Fruit fly (Drosophila melanogaster) whole organism, embryonic: Measurements from ENCODE around the gene CG17109.

ENCODE experiments used
- Antp ChIP-seq: fragments of 200-800 bp; sonication (Bioruptor generic); optimal IDR thresholded peaks from 3 replicates; lab custom pipeline; 2016; ENCODE audit warnings: missing biosample characterization, missing genetic modification characterization
- Atf-2 ChIP-seq: fragments of 200-800 bp; sonication (Bioruptor generic); optimal IDR thresholded peaks from 2 replicates; lab custom pipeline; 2016; ENCODE audit warnings: missing biosample characterization, missing genetic modification characterization
- B-H2 ChIP-seq: fragments of 200-800 bp; sonication (Bioruptor generic); optimal IDR thresholded peaks from 2 replicates; lab custom pipeline; 2018; ENCODE audit warnings: missing biosample characterization, mild to moderate bottlenecking, missing genetic modification characterization
- Blimp-1 ChIP-seq: fragments of 200-800 bp; sonication (Bioruptor generic); optimal IDR thresholded peaks from 3 replicates; lab custom pipeline; 2018; ENCODE audit warnings: missing biosample characterization, missing genetic modification characterization, mild to moderate bottlenecking, moderate library complexity, missing genetic modification reagents
- CG12219 ChIP-seq: fragments of 200-800 bp; sonication (Bioruptor generic); optimal IDR thresholded peaks from 3 replicates; lab custom pipeline; 2018; ENCODE audit warnings: missing biosample characterization, mild to moderate bottlenecking, missing genetic modification characterization
- CG12391 ChIP-seq: fragments of 200-800 bp; sonication (Bioruptor generic); optimal IDR thresholded peaks from 3 replicates; lab custom pipeline; 2018; ENCODE audit warnings: missing biosample characterization, mild to moderate bottlenecking, missing genetic modification characterization, moderate library complexity
- CG12769 ChIP-seq: fragments of 200-800 bp; sonication (Bioruptor generic); optimal IDR thresholded peaks from 2 replicates; lab custom pipeline; 2019; ENCODE audit warnings: missing biosample characterization, mild to moderate bottlenecking, missing genetic modification characterization, moderate library complexity
- CG13775 ChIP-seq: fragments of 200-800 bp; sonication (Bioruptor generic); optimal IDR thresholded peaks from 3 replicates; lab custom pipeline; 2017; ENCODE audit warnings: missing biosample characterization, mild to moderate bottlenecking, missing genetic modification characterization
- CG13894 ChIP-seq: fragments of 200-800 bp; sonication (Bioruptor generic); optimal IDR thresholded peaks from 3 replicates; lab custom pipeline; 2018; ENCODE audit warnings: missing biosample characterization, mild to moderate bottlenecking, missing genetic modification characterization, moderate library complexity
- CG16815 ChIP-seq: fragments of 200-800 bp; sonication (Bioruptor generic); optimal IDR thresholded peaks from 3 replicates; lab custom pipeline; 2017; ENCODE audit warnings: missing biosample characterization, mild to moderate bottlenecking, missing genetic modification characterization
- CG17328 ChIP-seq: fragments of 200-800 bp; sonication (Bioruptor generic); IDR thresholded peaks from 2 replicates; pipeline ENCODE4 v1.3.6; 2022; ENCODE audit warnings: missing biosample characterization, missing genetic modification characterization
- CG2678 ChIP-seq: fragments of 200-800 bp; sonication (Bioruptor generic); optimal IDR thresholded peaks from 3 replicates; lab custom pipeline; 2019; ENCODE audit warnings: missing biosample characterization, mild to moderate bottlenecking, missing genetic modification characterization, moderate library complexity
- CG2889 ChIP-seq: fragments of 200-800 bp; sonication (Bioruptor generic); IDR thresholded peaks from 3 replicates; pipeline ENCODE4 v1.3.6; 2022; ENCODE audit warnings: missing biosample characterization, missing genetic modification characterization
- CG3281 ChIP-seq: fragments of 200-800 bp; sonication (Bioruptor generic); optimal IDR thresholded peaks from 3 replicates; lab custom pipeline; 2017; ENCODE audit warnings: missing biosample characterization, mild to moderate bottlenecking, missing genetic modification characterization
- CG33557 ChIP-seq: fragments of 200-800 bp; sonication (Bioruptor generic); optimal IDR thresholded peaks from 2 replicates; lab custom pipeline; 2019; ENCODE audit warnings: missing biosample characterization, mild to moderate bottlenecking, missing genetic modification characterization, moderate library complexity
- CG3838 ChIP-seq: fragments of 200-800 bp; sonication (Bioruptor generic); optimal IDR thresholded peaks from 3 replicates; lab custom pipeline; 2016; ENCODE audit warnings: missing biosample characterization, missing genetic modification characterization
- CG4424 ChIP-seq: fragments of 200-800 bp; sonication (Bioruptor generic); optimal IDR thresholded peaks from 3 replicates; lab custom pipeline; 2016; ENCODE audit warnings: missing biosample characterization, missing genetic modification characterization
- CG6254 ChIP-seq: fragments of 200-800 bp; sonication (Bioruptor generic); optimal IDR thresholded peaks from 3 replicates; lab custom pipeline; 2017; ENCODE audit warnings: mild to moderate bottlenecking, missing biosample characterization, missing genetic modification reagents, missing genetic modification characterization
- CG7987 ChIP-seq: fragments of 200-800 bp; sonication (Bioruptor generic); optimal IDR thresholded peaks from 2 replicates; lab custom pipeline; 2018; ENCODE audit warnings: missing biosample characterization, mild to moderate bottlenecking, missing genetic modification characterization, moderate library complexity
- CG8359 ChIP-seq: fragments of 200-800 bp; sonication (Bioruptor generic); optimal IDR thresholded peaks from 2 replicates; lab custom pipeline; 2017; ENCODE audit warnings: missing biosample characterization, mild to moderate bottlenecking, missing genetic modification characterization, borderline replicate concordance
- Deaf1 ChIP-seq: fragments of 200-800 bp; optimal IDR thresholded peaks from 3 replicates; lab custom pipeline; 2019; ENCODE audit warnings: missing biosample characterization, mild to moderate bottlenecking, missing genetic modification characterization, moderate library complexity
- Dref ChIP-seq: fragments of 200-800 bp; sonication (Bioruptor generic); IDR thresholded peaks from 2 replicates; pipeline ENCODE4 v1.3.6; 2022; ENCODE audit warnings: missing biosample characterization, missing genetic modification characterization
- GATAe ChIP-seq: fragments of 200-800 bp; sonication (Bioruptor generic); conservative IDR thresholded peaks from 2 replicates; pipeline ENCODE4 v1.3.6; 2022; ENCODE audit warnings: missing biosample characterization, missing genetic modification characterization
- Lhr ChIP-seq: fragments of 200-800 bp; sonication (Bioruptor generic); optimal IDR thresholded peaks from 3 replicates; lab custom pipeline; 2017; ENCODE audit warnings: mild to moderate bottlenecking, missing biosample characterization, missing genetic modification reagents, missing genetic modification characterization
- Med ChIP-seq: fragments of 200-800 bp; sonication (Bioruptor generic); peaks from one replicate; lab custom pipeline; 2016; ENCODE audit warnings: missing biosample characterization, missing genetic modification characterization, mild to moderate bottlenecking, inconsistent platforms, moderate library complexity
- TFAM ChIP-seq: fragments of 200-800 bp; sonication (Bioruptor generic); optimal IDR thresholded peaks from 2 replicates; lab custom pipeline; 2017; ENCODE audit warnings: missing biosample characterization, missing genetic modification characterization, inconsistent platforms
- ac ChIP-seq: fragments of 200-800 bp; sonication (Bioruptor generic); optimal IDR thresholded peaks from 3 replicates; lab custom pipeline; 2017; ENCODE audit warnings: missing biosample characterization, mild to moderate bottlenecking, missing genetic modification characterization
- danr ChIP-seq: fragments of 200-800 bp; sonication (Bioruptor generic); IDR thresholded peaks from 2 replicates; pipeline ENCODE4 v1.3.6; 2022; ENCODE audit warnings: missing biosample characterization, missing genetic modification characterization
- exex ChIP-seq: fragments of 200-800 bp; sonication (Bioruptor generic); optimal IDR thresholded peaks from 4 replicates; lab custom pipeline; 2018; ENCODE audit warnings: missing biosample characterization, mild to moderate bottlenecking, missing genetic modification characterization, moderate library complexity
- gcm2 ChIP-seq: fragments of 200-800 bp; sonication (Bioruptor generic); optimal IDR thresholded peaks from 2 replicates; lab custom pipeline; 2016; ENCODE audit warnings: missing biosample characterization, missing genetic modification characterization
- grn ChIP-seq: fragments of 200-800 bp; sonication (Bioruptor generic); optimal IDR thresholded peaks from 3 replicates; lab custom pipeline; 2017; ENCODE audit warnings: missing biosample characterization, missing genetic modification characterization
- gt ChIP-seq: fragments of 200-800 bp; sonication (Bioruptor generic); IDR thresholded peaks from 2 replicates; pipeline ENCODE4 v1.3.6; 2022; ENCODE audit warnings: missing biosample characterization, missing genetic modification characterization
- ind ChIP-seq: fragments of 200-800 bp; sonication (Bioruptor generic); optimal IDR thresholded peaks from 3 replicates; lab custom pipeline; 2016; ENCODE audit warnings: missing biosample characterization, missing genetic modification characterization
- insv ChIP-seq, 2 experiments: fragments of 200-800 bp; sonication (Bioruptor generic); optimal IDR thresholded peaks; 3 replicates each; lab custom pipeline; 2016 to 2018; ENCODE audit warnings: missing biosample characterization in 2 of 2, missing genetic modification characterization in 2 of 2
- jing ChIP-seq: fragments of 200-800 bp; sonication (Bioruptor generic); optimal IDR thresholded peaks from 2 replicates; lab custom pipeline; 2018; ENCODE audit warnings: missing biosample characterization, mild to moderate bottlenecking, missing genetic modification characterization
- kay ChIP-seq: fragments of 200-800 bp; sonication (Bioruptor generic); optimal IDR thresholded peaks from 2 replicates; lab custom pipeline; 2016; ENCODE audit warnings: missing biosample characterization, missing genetic modification characterization
- lola ChIP-seq, 3 experiments: fragments of >200 bp in 2 of 3; fragments of 200-800 bp in 1 of 3; sonication (Bioruptor generic) in 1 of 3; optimal IDR thresholded peaks; 2 replicates each; lab custom pipeline; 2017 to 2019; ENCODE audit warnings: missing biosample characterization in 3 of 3, missing genetic modification characterization in 3 of 3, mild to moderate bottlenecking in 1 of 3, moderate library complexity in 1 of 3
- oc ChIP-seq: fragments of 200-800 bp; sonication (Bioruptor generic); optimal IDR thresholded peaks from 2 replicates; lab custom pipeline; 2018; ENCODE audit warnings: missing biosample characterization, mild to moderate bottlenecking, missing genetic modification characterization, moderate library complexity
- pita ChIP-seq: fragments of 200-800 bp; sonication (Bioruptor generic); optimal IDR thresholded peaks from 2 replicates; lab custom pipeline; 2017; ENCODE audit warnings: missing biosample characterization, mild to moderate bottlenecking, missing genetic modification characterization
- prd ChIP-seq, 3 experiments: fragments of >200 bp in 2 of 3; fragments of 200-800 bp in 1 of 3; sonication (Bioruptor generic) in 1 of 3; optimal IDR thresholded peaks in 2 of 3; IDR thresholded peaks in 1 of 3; 2 replicates in 2 of 3; 3 replicates in 1 of 3; pipeline versions ENCODE4 v1.3.6 to Lab custom; 2017 to 2022; ENCODE audit warnings: missing biosample characterization in 1 of 3, missing genetic modification characterization in 1 of 3
- sens-2 ChIP-seq: fragments of 200-800 bp; sonication (Bioruptor generic); IDR thresholded peaks from 2 replicates; pipeline ENCODE4 v1.3.6; 2022; ENCODE audit warnings: missing biosample characterization, missing genetic modification characterization
- slp2 ChIP-seq: fragments of 200-800 bp; sonication (Bioruptor generic); optimal IDR thresholded peaks from 2 replicates; lab custom pipeline; 2016; ENCODE audit warnings: missing biosample characterization, missing genetic modification characterization
- sr ChIP-seq: fragments of 200-800 bp; sonication (Bioruptor generic); IDR thresholded peaks from 3 replicates; pipeline ENCODE4 v1.3.6; 2022; ENCODE audit warnings: missing biosample characterization, missing genetic modification characterization
- sug ChIP-seq: fragments of 200-800 bp; optimal IDR thresholded peaks from 2 replicates; lab custom pipeline; 2019; ENCODE audit warnings: missing biosample characterization, mild to moderate bottlenecking, missing genetic modification characterization, moderate library complexity
- tio ChIP-seq: fragments of 200-800 bp; sonication (Bioruptor generic); optimal IDR thresholded peaks from 2 replicates; lab custom pipeline; 2017; ENCODE audit warnings: missing biosample characterization, missing genetic modification characterization, inconsistent platforms
- ttk ChIP-seq: fragments of 200-800 bp; sonication (Bioruptor generic); IDR thresholded peaks from 2 replicates; pipeline ENCODE4 v2.1.2; 2022; ENCODE audit warnings: missing biosample characterization, missing genetic modification characterization
- unpg ChIP-seq: fragments of 200-800 bp; sonication (Bioruptor generic); optimal IDR thresholded peaks from 3 replicates; lab custom pipeline; 2018; ENCODE audit warnings: missing biosample characterization, mild to moderate bottlenecking, missing genetic modification characterization, moderate library complexity
- vvl ChIP-seq: fragments of 200-800 bp; sonication (Bioruptor generic); IDR thresholded peaks from 2 replicates; pipeline ENCODE4 v1.3.6; 2022; ENCODE audit warnings: missing biosample characterization, missing genetic modification characterization
- z ChIP-seq: fragments of 200-800 bp; sonication (Bioruptor generic); IDR thresholded peaks from 3 replicates; pipeline ENCODE4 v1.3.6; 2022; ENCODE audit warnings: missing biosample characterization, missing genetic modification characterization

CG17109 gene

DNA sequence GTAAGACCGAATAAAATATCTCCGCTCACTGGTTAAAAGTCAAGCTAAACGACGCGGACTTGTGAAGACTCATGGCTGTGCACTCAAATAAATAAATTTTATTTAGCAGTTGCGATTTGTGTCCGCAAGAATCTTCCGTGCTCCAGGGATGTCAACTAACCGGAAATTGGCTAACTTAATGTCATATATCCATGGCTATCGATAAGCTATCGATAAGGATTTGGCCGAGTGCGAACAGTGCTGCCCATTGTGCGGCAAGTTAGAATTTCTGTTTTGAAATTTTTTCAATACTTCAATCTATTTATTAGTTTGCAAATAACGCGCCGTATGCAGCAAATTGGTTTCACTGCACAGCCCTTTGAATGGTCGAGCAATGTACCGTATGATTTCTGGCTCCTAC, 41.6 kb upstream of the CG17109 start, which contains the start of gene p53 (continued):
- TF ChIP-seq pita (no peak), CG16815 (GFP tag; lab: Kevin White, UChicago) (peak; percentile 19), gt (GFP tag; lab: Robert Waterston, UW) (no peak), lola (GFP tag; optimal IDR thresholded peaks at IDR 0.05; lab: Kevin White, UChicago) (peak in 1 of 3 experiments; percentile 45), CG8359 (GFP tag; lab: Kevin White, UChicago) (peak; percentile 49), kay (GFP tag; lab: Kevin White, UChicago) (peak; percentile 27), CG33557 (GFP tag; lab: Kevin White, UChicago) (peak; percentile 45), oc (no peak), slp2 (GFP tag; lab: Kevin White, UChicago) (peak; percentile 64), Blimp-1 (peak; percentile 41), ac (GFP tag; lab: Kevin White, UChicago) (peak; percentile 16), CG7987 (peak; percentile 94), Deaf1 (peak; percentile 28), jing (GFP tag; lab: Kevin White, UChicago) (peak; percentile 34), unpg (GFP tag; lab: Kevin White, UChicago) (peak; percentile 67), ttk (GFP tag; lab: Robert Waterston, UW) (peak; percentile 55; the same call in 1 of the 2 replicates)

DNA sequence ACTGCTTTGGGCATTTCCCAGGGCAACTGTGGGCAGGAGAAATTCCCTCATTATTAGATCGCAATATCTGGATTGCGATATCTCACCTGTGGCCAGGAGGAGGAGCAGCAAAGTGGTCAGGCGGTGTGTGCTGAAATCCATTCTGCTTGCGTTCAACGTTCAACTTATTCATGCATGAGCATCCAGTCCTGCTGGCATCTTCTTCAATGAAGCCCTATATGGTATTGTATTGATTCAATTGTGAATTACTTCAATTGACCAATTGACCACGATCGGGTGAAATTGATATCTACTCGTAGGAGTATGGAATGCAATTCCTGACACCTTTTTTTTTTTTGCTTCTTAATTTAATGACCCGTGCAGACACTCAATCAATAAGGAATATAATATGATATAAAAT, 39.4 kb upstream of the CG17109 start:
- TF ChIP-seq CG6254 (GFP tag; lab: Kevin White, UChicago) (no peak), CG3281 (GFP tag; lab: Kevin White, UChicago) (no peak), prd (optimal IDR thresholded peaks at IDR 0.05; lab: Kevin White, UChicago) (no peak), prd (GFP tag; IDR thresholded peaks at IDR 0.05; lab: Robert Waterston, UW) (0 out of 3 replicates have a peak, but pooled peaks have one; percentile 4), CG12391 (tag; lab: Kevin White, UChicago) (no peak), Lhr (GFP tag; lab: Kevin White, UChicago) (no peak), CG12769 (tag; lab: Kevin White, UChicago) (no peak), danr (no peak), insv (GFP tag; optimal IDR thresholded peaks at IDR 0.05; lab: Kevin White, UChicago) (no peak)

DNA sequence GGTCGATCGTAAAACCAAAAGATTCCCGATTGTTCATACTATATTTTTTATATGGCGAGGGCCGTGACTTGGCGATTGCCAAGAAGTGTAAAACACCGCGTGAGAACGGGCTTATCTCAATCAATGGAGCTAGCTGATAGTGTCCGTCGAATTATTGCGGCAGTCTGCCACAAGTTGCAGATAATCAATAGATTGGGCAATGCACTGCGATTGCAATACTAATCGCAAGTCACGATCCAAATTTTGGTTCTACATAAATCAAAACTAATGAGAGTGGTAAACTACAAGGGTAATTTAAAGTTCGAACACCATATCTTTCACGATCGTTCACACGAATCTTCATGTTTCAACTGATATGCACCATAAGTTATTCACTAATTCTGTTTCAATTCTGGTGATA, 38.7 kb upstream of the CG17109 start:
- TF ChIP-seq CG13775 (GFP tag; lab: Kevin White, UChicago) (no peak), grn (peak; percentile 77), B-H2 (GFP tag; lab: Kevin White, UChicago) (peak; percentile 9), Antp (GFP tag; lab: Kevin White, UChicago) (no peak), z (no peak), CG2889 (no peak), tio (GFP tag; lab: Kevin White, UChicago) (no peak), vvl (no peak), TFAM (GFP tag; lab: Kevin White, UChicago) (no peak), ind (GFP tag; lab: Kevin White, UChicago) (no peak), CG12219 (GFP tag; lab: Kevin White, UChicago) (no peak), sug (tag; lab: Kevin White, UChicago) (peak; percentile 55), Atf-2 (GFP tag; lab: Kevin White, UChicago) (no peak), CG2678 (tag; lab: Kevin White, UChicago) (peak; percentile 4), GATAe (GFP tag; lab: Robert Waterston, UW) (peak; percentile 39; the same call in 1 of the 2 replicates), exex (tag; lab: Kevin White, UChicago) (peak; percentile 51), CG17328 (GFP tag; lab: Robert Waterston, UW) (no peak), sr (GFP tag; lab: Robert Waterston, UW) (no peak), Dref (GFP tag; lab: Robert Waterston, UW) (no peak), Med (peak; percentile 9), gcm2 (GFP tag; lab: Kevin White, UChicago) (no peak), CG4424 (GFP tag; lab: Kevin White, UChicago) (no peak), CG13894 (tag; lab: Kevin White, UChicago) (peak; percentile 12), CG3838 (GFP tag; lab: Kevin White, UChicago) (no peak), sens-2 (no peak)
